Worm (Caenorhabditis elegans) whole organism, midembryonic: Measurements from ENCODE around the gene srd-28.

Experiments used
- T22C8.4 ChIP-seq: fragments of 200-800 bp; sonication (Bioruptor generic); IDR thresholded peaks from 2 replicates; pipeline ENCODE4 v1.3.6; 2022; ENCODE audit warnings: missing genetic modification characterization, missing compliant biosample characterization
- cog-1 ChIP-seq: sonication (generic microtip); optimal IDR thresholded peaks from 2 replicates; lab custom pipeline; 2016; ENCODE audit warnings: missing genetic modification characterization, missing compliant biosample characterization
- flt-1 ChIP-seq: fragments of 200-800 bp; sonication (Bioruptor generic); IDR thresholded peaks from 2 replicates; pipeline ENCODE4 v1.3.6; 2022; ENCODE audit warnings: missing genetic modification characterization, missing compliant biosample characterization
- klf-2 ChIP-seq: fragments of 200-800 bp; sonication (Bioruptor generic); conservative IDR thresholded peaks from 2 replicates; pipeline ENCODE4 v1.3.6; 2022; ENCODE audit warnings: missing genetic modification reagents, missing genetic modification characterization, missing compliant biosample characterization
- med-1 ChIP-seq: sonication (generic microtip); optimal IDR thresholded peaks from 2 replicates; lab custom pipeline; 2017; ENCODE audit warnings: missing genetic modification characterization, mild to moderate bottlenecking, missing compliant biosample characterization, antibody characterized with exemption, missing genetic modification reagents; ENCODE audit not compliant: insufficient read depth
- ref-1 ChIP-seq: fragments of 200-800 bp; sonication (Bioruptor generic); conservative IDR thresholded peaks from 2 replicates; pipeline ENCODE4 v1.3.6; 2022; ENCODE audit warnings: missing genetic modification reagents, missing genetic modification characterization, missing compliant biosample characterization
- tab-1 ChIP-seq: fragments of 200-800 bp; sonication (Bioruptor generic); IDR thresholded peaks from 2 replicates; pipeline ENCODE4 v1.3.6; 2022; ENCODE audit warnings: missing genetic modification characterization, missing compliant biosample characterization
- ztf-23 ChIP-seq: fragments of 200-800 bp; sonication (Bioruptor generic); IDR thresholded peaks from 2 replicates; pipeline ENCODE4 v1.3.6; 2022; ENCODE audit warnings: missing genetic modification reagents, missing genetic modification characterization, missing compliant biosample characterization
- ztf-29 ChIP-seq: fragments of 200-800 bp; sonication (Bioruptor generic); IDR thresholded peaks from 2 replicates; pipeline ENCODE4 v1.3.6; 2022; ENCODE audit warnings: missing genetic modification reagents, missing genetic modification characterization, missing compliant biosample characterization

Gene srd-28

DNA sequence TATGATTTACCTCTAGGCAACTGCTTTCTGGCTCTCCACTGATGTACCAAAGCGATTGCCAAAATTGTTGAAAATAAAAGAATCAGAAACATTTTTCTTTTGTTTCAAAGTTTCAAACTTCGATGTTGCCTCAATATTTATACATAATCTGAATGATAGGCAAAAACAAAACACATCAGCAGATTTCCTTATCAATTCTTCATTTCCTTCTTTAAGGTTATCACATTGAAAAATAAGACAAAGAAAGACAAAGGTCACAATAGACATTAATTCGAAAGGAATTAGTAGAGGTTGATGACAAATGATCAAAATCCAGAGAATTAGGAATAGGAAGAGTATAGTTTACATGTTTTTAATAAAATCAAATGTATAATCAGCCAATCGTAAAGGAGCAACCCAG lies 40.6 kb downstream of the srd-28 start, which contains the start of gene cyp-34A2:
Gene cyp-34A2, minus strand, starts transcription at position 101 of the 400 bp plus-strand sequence.
- TF ChIP-seq T22C8.4, result no peak
- TF ChIP-seq klf-2 (GFP tag; lab: Robert Waterston, UW), result no peak
- no peak for TF ChIP-seq ref-1 (GFP tag; lab: Robert Waterston, UW)
- TF ChIP-seq med-1 (GFP tag; lab: Kevin White, UChicago), result no peak
- TF ChIP-seq ztf-23 (GFP tag; lab: Robert Waterston, UW), result no peak
- no peak for TF ChIP-seq cog-1 (tag; lab: Kevin White, UChicago)

ce11 chrV:15293865-15294264 lies 43.5 kb downstream of the srd-28 start, which contains the start of gene str-96:
Gene str-96, minus strand, starts transcription at chrV:15293965.
- TF ChIP-seq ztf-23 (GFP tag; lab: Robert Waterston, UW), result no peak
- no peak for TF ChIP-seq cog-1 (tag; lab: Kevin White, UChicago)
- no peak for TF ChIP-seq med-1 (GFP tag; lab: Kevin White, UChicago)
- no peak for TF ChIP-seq ztf-29 (GFP tag; lab: Robert Waterston, UW)
- TF ChIP-seq T22C8.4, result no peak
- TF ChIP-seq tab-1 (GFP tag; lab: Robert Waterston, UW), result no peak

DNA sequence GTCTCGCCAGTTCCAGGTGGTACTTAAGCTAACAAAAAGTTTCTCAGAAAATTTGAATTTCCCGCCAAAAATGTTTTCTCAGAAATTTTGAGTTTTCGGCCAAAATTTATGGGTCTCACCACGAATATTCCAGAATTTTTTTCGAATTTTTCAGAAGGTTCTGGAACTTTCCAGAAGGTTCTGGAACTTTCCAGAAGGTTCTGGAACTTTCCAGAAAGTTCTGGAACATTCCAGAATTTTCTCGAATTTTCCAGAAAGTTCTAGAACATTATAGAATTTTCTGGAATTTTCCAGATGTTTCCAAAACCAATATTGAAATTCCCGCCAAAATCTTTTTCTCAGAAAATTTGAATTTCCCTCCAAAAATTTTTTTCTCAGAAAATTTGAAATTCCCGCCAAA lies 45.0 kb downstream of the srd-28 start:
- peak; percentile 91; the same call in 1 of the 2 replicates for TF ChIP-seq flt-1 (GFP tag; lab: Robert Waterston, UW)

DNA sequence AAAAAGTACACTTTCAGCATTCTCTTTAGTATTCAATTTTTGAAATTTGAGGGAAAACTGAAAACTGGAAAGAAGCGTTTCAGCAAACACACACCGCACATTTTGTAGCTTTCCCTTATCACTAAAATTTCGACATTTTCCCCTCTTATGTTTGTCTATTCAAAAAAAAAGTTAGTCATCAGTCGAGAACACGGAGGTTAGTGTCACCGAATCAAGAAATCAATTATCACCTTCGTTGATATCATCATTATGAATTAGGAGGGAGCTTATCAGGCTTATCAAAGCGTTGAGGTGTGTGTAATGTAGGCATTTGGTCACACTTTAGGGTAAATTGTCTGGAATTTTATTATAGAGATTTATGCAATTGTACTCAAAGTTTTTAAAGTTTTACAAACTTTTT lies 48.2 kb downstream of the srd-28 start, which contains the start of gene cpr-3:
Gene cpr-3, minus strand, starts transcription at position 104 of the 400 bp plus-strand sequence.
- TF ChIP-seq T22C8.4, result no peak
- TF ChIP-seq flt-1 (GFP tag; lab: Robert Waterston, UW), result no peak
- no peak for TF ChIP-seq ref-1 (GFP tag; lab: Robert Waterston, UW)
- no peak for TF ChIP-seq tab-1 (GFP tag; lab: Robert Waterston, UW)
- TF ChIP-seq ztf-29 (GFP tag; lab: Robert Waterston, UW), result no peak
- TF ChIP-seq cog-1 (tag; lab: Kevin White, UChicago), result no peak
- TF ChIP-seq ztf-23 (GFP tag; lab: Robert Waterston, UW), result no peak
- no peak for TF ChIP-seq klf-2 (GFP tag; lab: Robert Waterston, UW)
- no peak for TF ChIP-seq med-1 (GFP tag; lab: Kevin White, UChicago)
